Fruit fly (Drosophila melanogaster): ENCODE measurements around the gene CG32473.

The CG32473 gene

dm6 chr3R:13260114-13260673 is 42.3 kb upstream of the CG32473 start, which contains the start of gene CG11686 (continued):
- TF ChIP-seq CG31365 (tag; optimal IDR thresholded peaks at IDR 0.05): no peak
- no peak for TF ChIP-seq vfl (GFP tag; optimal IDR thresholded peaks at IDR 0.05)
- TF ChIP-seq CG17359 (tag; optimal IDR thresholded peaks at IDR 0.05): no peak
- TF ChIP-seq CG12071 (GFP tag; optimal IDR thresholded peaks at IDR 0.05): no peak
- peak; percentile 48 for TF ChIP-seq oc (tag; optimal IDR thresholded peaks at IDR 0.05)
- TF ChIP-seq sug (tag; optimal IDR thresholded peaks at IDR 0.05): no peak
- no peak for TF ChIP-seq CG31441 (GFP tag; IDR thresholded peaks at IDR 0.05)
- TF ChIP-seq dpn (GFP tag; optimal IDR thresholded peaks at IDR 0.05): no peak
- TF ChIP-seq Vsx1 (GFP tag; optimal IDR thresholded peaks at IDR 0.05): no peak
- TF ChIP-seq crc (GFP tag; optimal IDR thresholded peaks at IDR 0.05): no peak
- TF ChIP-seq dati (GFP tag; IDR thresholded peaks at IDR 0.05): no peak
- no peak for TF ChIP-seq Lim3 (GFP tag; IDR thresholded peaks at IDR 0.05)
- TF ChIP-seq CG7556 (GFP tag; optimal IDR thresholded peaks at IDR 0.05): no peak
- peak; percentile 98 for TF ChIP-seq CG18476 (GFP tag; optimal IDR thresholded peaks at IDR 0.05)
- TF ChIP-seq Poxn (GFP tag; IDR thresholded peaks at IDR 0.05): no peak
- no peak for TF ChIP-seq CG1233 (GFP tag; optimal IDR thresholded peaks at IDR 0.05)
- peak; percentile 14 for TF ChIP-seq Dp (GFP tag; optimal IDR thresholded peaks at IDR 0.05)
- no peak for TF ChIP-seq z (GFP tag; IDR thresholded peaks at IDR 0.05)
- no peak for TF ChIP-seq CrebB (tag; optimal IDR thresholded peaks at IDR 0.05)
- no peak for TF ChIP-seq CG16813 (GFP tag; IDR thresholded peaks at IDR 0.05; ENCODE audit: partially characterized antibody)
- TF ChIP-seq onecut (GFP tag; IDR thresholded peaks at IDR 0.05): 0 out of 2 replicates have a peak, but pooled peaks have one; percentile 5
- no peak for TF ChIP-seq ATbp (GFP tag; optimal IDR thresholded peaks at IDR 0.05)
- no peak for TF ChIP-seq CG16779 (GFP tag; IDR thresholded peaks at IDR 0.05)
- no peak for TF ChIP-seq CG31224 (GFP tag; IDR thresholded peaks at IDR 0.05)
- no peak for TF ChIP-seq Ptx1 (GFP tag; IDR thresholded peaks at IDR 0.05)
- no peak for TF ChIP-seq CG13296 (GFP tag; optimal IDR thresholded peaks at IDR 0.05)
- no peak for TF ChIP-seq CG4820 (GFP tag; optimal IDR thresholded peaks at IDR 0.05)
- peak; percentile 15 for TF ChIP-seq slp2 (GFP tag; optimal IDR thresholded peaks at IDR 0.05)
- no peak for TF ChIP-seq NK7.1 (GFP tag; optimal IDR thresholded peaks at IDR 0.05)
- no peak for TF ChIP-seq CG9797 (GFP tag; optimal IDR thresholded peaks at IDR 0.05)
- 0 out of 2 replicates have a peak, but pooled peaks have one; percentile 48 for TF ChIP-seq CG42726 (GFP tag; IDR thresholded peaks at IDR 0.05; ENCODE audit: partially characterized antibody)
- TF ChIP-seq Dip3 (GFP tag; optimal IDR thresholded peaks at IDR 0.05): no peak
- no peak for TF ChIP-seq Aef1 (GFP tag; IDR thresholded peaks at IDR 0.05)
- peak; percentile 44 for TF ChIP-seq lab (GFP tag; optimal IDR thresholded peaks at IDR 0.05)
- TF ChIP-seq ro (GFP tag; IDR thresholded peaks at IDR 0.05): no peak
- no peak for TF ChIP-seq dmrt11E (tag; optimal IDR thresholded peaks at IDR 0.05)
- TF ChIP-seq CG16863 (GFP tag; optimal IDR thresholded peaks at IDR 0.05): no peak
- peak; percentile 42; the same call in 1 of the 2 replicates for TF ChIP-seq CG13287 (GFP tag; IDR thresholded peaks at IDR 0.05; ENCODE audit: partially characterized antibody)
- no peak for TF ChIP-seq D19B (GFP tag; optimal IDR thresholded peaks at IDR 0.05)
- TF ChIP-seq CG33557 (GFP tag; optimal IDR thresholded peaks at IDR 0.05): no peak
- TF ChIP-seq Antp (GFP tag; optimal IDR thresholded peaks at IDR 0.05): no peak
- TF ChIP-seq grau (tag; optimal IDR thresholded peaks at IDR 0.05): peak; percentile 18
- no peak for TF ChIP-seq CG11085 (GFP tag; IDR thresholded peaks at IDR 0.05)
- no peak for TF ChIP-seq lbe (GFP tag; optimal IDR thresholded peaks at IDR 0.05)
- no peak for TF ChIP-seq CG11398 (GFP tag; optimal IDR thresholded peaks at IDR 0.05)
- peak; percentile 39 for TF ChIP-seq Meics (GFP tag; optimal IDR thresholded peaks at IDR 0.05)
- TF ChIP-seq CG9609 (GFP tag; optimal IDR thresholded peaks at IDR 0.05): no peak
- TF ChIP-seq CG7839 (tag; optimal IDR thresholded peaks at IDR 0.05): peak; percentile 24
- TF ChIP-seq CG6791 (GFP tag; IDR thresholded peaks at IDR 0.05; ENCODE audit: partially characterized antibody): peak; percentile 67
- TF ChIP-seq sqz (GFP tag; optimal IDR thresholded peaks at IDR 0.05): no peak
